Fruit fly (Drosophila melanogaster): ENCODE results near the gene Sry-delta.

Sry-delta gene

dm6 chr3R:30084137-30084536, 41.0 kb downstream of the Sry-delta start:
- TF ChIP-seq CG8478 (optimal IDR thresholded peaks at IDR 0.05) (no peak), CTCF (optimal IDR thresholded peaks at IDR 0.05) (no peak)

dm6 chr3R:30090261-30091006, 47.3 kb downstream of the Sry-delta start:
- no peak for TF ChIP-seq CTCF (optimal IDR thresholded peaks at IDR 0.05)
- TF ChIP-seq CG8478 (optimal IDR thresholded peaks at IDR 0.05): no peak

- TF ChIP-seq CTCF (optimal IDR thresholded peaks at IDR 0.05): no peak
- TF ChIP-seq CG8478 (optimal IDR thresholded peaks at IDR 0.05): no peak
Measured at dm6 chr3R:30091795-30092699, 48.9 kb downstream of the Sry-delta start.

- TF ChIP-seq CTCF (optimal IDR thresholded peaks at IDR 0.05): no peak
- no peak for TF ChIP-seq CG8478 (optimal IDR thresholded peaks at IDR 0.05)
Measured at dm6 chr3R:30092700-30093044, 49.5 kb downstream of the Sry-delta start.

Data from S2 (cell line).